Fruit fly (Drosophila melanogaster) whole organism, embryonic: ENCODE data around the gene CG17221.

Source experiments
- Bteb2 ChIP-seq: fragments of 200-800 bp; sonication (Bioruptor generic); optimal IDR thresholded peaks from 2 replicates; lab custom pipeline; 2016; ENCODE audit warnings: missing biosample characterization, missing genetic modification characterization
- CG10147 ChIP-seq: fragments of 200-800 bp; sonication (Bioruptor generic); optimal IDR thresholded peaks from 2 replicates; lab custom pipeline; 2019; ENCODE audit warnings: missing biosample characterization, mild to moderate bottlenecking, missing genetic modification characterization, moderate library complexity
- CG10209 ChIP-seq: fragments of 200-800 bp; sonication (Bioruptor generic); optimal IDR thresholded peaks from 3 replicates; lab custom pipeline; 2017; ENCODE audit warnings: missing biosample characterization, mild to moderate bottlenecking, missing genetic modification characterization, missing genetic modification reagents
- CG10366 ChIP-seq: fragments of 200-800 bp; sonication (Bioruptor generic); IDR thresholded peaks from 2 replicates; pipeline ENCODE4 v1.3.6; 2022; ENCODE audit warnings: missing biosample characterization, missing genetic modification characterization
- CG11560 ChIP-seq: fragments of 200-800 bp; sonication (Bioruptor generic); IDR thresholded peaks from 3 replicates; pipeline ENCODE4 v1.3.6; 2022; ENCODE audit warnings: missing biosample characterization, missing genetic modification characterization
- CG12659 ChIP-seq: fragments of 200-800 bp; sonication (Bioruptor generic); optimal IDR thresholded peaks from 3 replicates; lab custom pipeline; 2017; ENCODE audit warnings: mild to moderate bottlenecking, missing biosample characterization, missing genetic modification reagents, missing genetic modification characterization
- CG14050 ChIP-seq: fragments of 200-800 bp; sonication (Bioruptor generic); IDR thresholded peaks from 3 replicates; pipeline ENCODE4 v1.3.6; 2022; ENCODE audit warnings: missing biosample characterization, missing genetic modification characterization
- CG1603 ChIP-seq: fragments of 200-800 bp; sonication (Bioruptor generic); optimal IDR thresholded peaks from 2 replicates; lab custom pipeline; 2019; ENCODE audit warnings: missing biosample characterization, mild to moderate bottlenecking, missing genetic modification characterization, moderate library complexity
- CG18262 ChIP-seq: fragments of 200-800 bp; optimal IDR thresholded peaks from 3 replicates; lab custom pipeline; 2019; ENCODE audit warnings: missing biosample characterization, mild to moderate bottlenecking, missing genetic modification characterization, moderate library complexity
- CG2199 ChIP-seq: fragments of 200-800 bp; sonication (Bioruptor generic); IDR thresholded peaks from 3 replicates; pipeline ENCODE4 v1.3.6; 2022; ENCODE audit warnings: missing biosample characterization, missing genetic modification characterization
- CG2678 ChIP-seq: fragments of 200-800 bp; sonication (Bioruptor generic); optimal IDR thresholded peaks from 3 replicates; lab custom pipeline; 2019; ENCODE audit warnings: missing biosample characterization, mild to moderate bottlenecking, missing genetic modification characterization, moderate library complexity
- CG31224 ChIP-seq: fragments of 200-800 bp; sonication (Bioruptor generic); IDR thresholded peaks from 2 replicates; pipeline ENCODE4 v1.3.6; 2022; ENCODE audit warnings: missing biosample characterization, missing genetic modification characterization
- CG31441 ChIP-seq: fragments of 200-800 bp; sonication (Bioruptor generic); IDR thresholded peaks from 2 replicates; pipeline ENCODE4 v1.3.6; 2022; ENCODE audit warnings: missing biosample characterization, missing genetic modification characterization
- CG34376 ChIP-seq: fragments of 200-800 bp; sonication (Bioruptor generic); optimal IDR thresholded peaks from 2 replicates; lab custom pipeline; 2018; ENCODE audit warnings: missing biosample characterization, mild to moderate bottlenecking, missing genetic modification characterization
- CG4328 ChIP-seq: fragments of 200-800 bp; sonication (Bioruptor generic); optimal IDR thresholded peaks from 3 replicates; lab custom pipeline; 2017; ENCODE audit warnings: missing biosample characterization, missing genetic modification reagents, missing genetic modification characterization
- CG6254 ChIP-seq: fragments of 200-800 bp; sonication (Bioruptor generic); optimal IDR thresholded peaks from 3 replicates; lab custom pipeline; 2017; ENCODE audit warnings: mild to moderate bottlenecking, missing biosample characterization, missing genetic modification reagents, missing genetic modification characterization
- CG6791 ChIP-seq: fragments of 200-800 bp; sonication (Bioruptor generic); IDR thresholded peaks from 3 replicates; pipeline ENCODE4 v1.3.6; 2022; ENCODE audit warnings: missing biosample characterization, missing genetic modification characterization; ENCODE audit not compliant: partially characterized antibody
- CG6854 ChIP-seq: fragments of 200-800 bp; sonication (Bioruptor generic); optimal IDR thresholded peaks from 3 replicates; lab custom pipeline; 2017; ENCODE audit warnings: missing biosample characterization, mild to moderate bottlenecking, missing genetic modification characterization
- CG7357 ChIP-seq: fragments of 200-800 bp; sonication (Bioruptor generic); IDR thresholded peaks from 3 replicates; pipeline ENCODE4 v1.3.6; 2022; ENCODE audit warnings: missing biosample characterization, missing genetic modification characterization
- CG8765 ChIP-seq: fragments of 200-800 bp; sonication (Bioruptor generic); IDR thresholded peaks from 2 replicates; pipeline ENCODE4 v1.3.6; 2022; ENCODE audit warnings: missing biosample characterization, missing genetic modification characterization
- CG8924 ChIP-seq: fragments of 200-800 bp; optimal IDR thresholded peaks from 3 replicates; lab custom pipeline; 2019; ENCODE audit warnings: missing biosample characterization, mild to moderate bottlenecking, missing genetic modification characterization, moderate library complexity
- CG9609 ChIP-seq: fragments of 200-800 bp; sonication (Bioruptor generic); optimal IDR thresholded peaks from 3 replicates; lab custom pipeline; 2016; ENCODE audit warnings: missing biosample characterization, missing genetic modification characterization
- HLH3B ChIP-seq: fragments of 200-800 bp; sonication (Bioruptor generic); IDR thresholded peaks from 2 replicates; pipeline ENCODE4 v1.3.6; 2022; ENCODE audit warnings: missing biosample characterization, missing genetic modification characterization
- Hey ChIP-seq: fragments of 200-800 bp; sonication (Bioruptor generic); optimal IDR thresholded peaks from 3 replicates; lab custom pipeline; 2018; ENCODE audit warnings: missing biosample characterization, mild to moderate bottlenecking, missing genetic modification characterization
- HmgD ChIP-seq: fragments of 200-800 bp; sonication (Bioruptor generic); optimal IDR thresholded peaks from 3 replicates; lab custom pipeline; 2016; ENCODE audit warnings: missing biosample characterization, missing genetic modification characterization
- Hsf ChIP-seq: fragments of 200-800 bp; sonication (Bioruptor generic); optimal IDR thresholded peaks from 3 replicates; lab custom pipeline; 2016; ENCODE audit warnings: missing biosample characterization, missing genetic modification characterization
- Lhr ChIP-seq: fragments of 200-800 bp; sonication (Bioruptor generic); optimal IDR thresholded peaks from 3 replicates; lab custom pipeline; 2017; ENCODE audit warnings: mild to moderate bottlenecking, missing biosample characterization, missing genetic modification reagents, missing genetic modification characterization
- Ravus ChIP-seq: fragments of 200-800 bp; sonication (Bioruptor generic); IDR thresholded peaks from 2 replicates; pipeline ENCODE4 v1.3.6; 2022; ENCODE audit warnings: missing biosample characterization, missing genetic modification characterization
- Stat92E ChIP-seq, 3 experiments: fragments of >200 bp in 2 of 3; fragments of 200-800 bp in 1 of 3; sonication (Bioruptor generic) in 1 of 3; optimal IDR thresholded peaks; 2 replicates each; lab custom pipeline; 2017 to 2019; ENCODE audit warnings: missing biosample characterization in 3 of 3, missing genetic modification characterization in 3 of 3, mild to moderate bottlenecking in 1 of 3, moderate library complexity in 1 of 3
- al ChIP-seq: fragments of 200-800 bp; sonication (Bioruptor generic); IDR thresholded peaks from 2 replicates; pipeline ENCODE4 v1.3.6; 2022; ENCODE audit warnings: missing biosample characterization, missing genetic modification characterization
- chif ChIP-seq, 2 experiments: fragments of 200-800 bp; sonication (Bioruptor generic); optimal IDR thresholded peaks; 3 replicates each; lab custom pipeline; 2016; ENCODE audit warnings: missing biosample characterization in 2 of 2, missing genetic modification characterization in 2 of 2
- danr ChIP-seq: fragments of 200-800 bp; sonication (Bioruptor generic); IDR thresholded peaks from 2 replicates; pipeline ENCODE4 v1.3.6; 2022; ENCODE audit warnings: missing biosample characterization, missing genetic modification characterization
- ewg ChIP-seq: fragments of 200-800 bp; sonication (Bioruptor generic); optimal IDR thresholded peaks from 3 replicates; lab custom pipeline; 2017; ENCODE audit warnings: mild to moderate bottlenecking, missing biosample characterization, missing genetic modification reagents, missing genetic modification characterization
- gcm2 ChIP-seq: fragments of 200-800 bp; sonication (Bioruptor generic); optimal IDR thresholded peaks from 2 replicates; lab custom pipeline; 2016; ENCODE audit warnings: missing biosample characterization, missing genetic modification characterization
- gem ChIP-seq: fragments of 200-800 bp; sonication (Bioruptor generic); optimal IDR thresholded peaks from 2 replicates; lab custom pipeline; 2019; ENCODE audit warnings: missing biosample characterization, mild to moderate bottlenecking, missing genetic modification characterization, moderate library complexity
- gro ChIP-seq: fragments of 200-800 bp; sonication (Bioruptor generic); optimal IDR thresholded peaks from 2 replicates; lab custom pipeline; 2016; ENCODE audit warnings: missing biosample characterization, missing genetic modification characterization
- hth ChIP-seq: fragments of >200 bp; optimal IDR thresholded peaks from 2 replicates; lab custom pipeline; 2017; ENCODE audit warnings: inconsistent platforms
- kay ChIP-seq: fragments of 200-800 bp; sonication (Bioruptor generic); optimal IDR thresholded peaks from 2 replicates; lab custom pipeline; 2016; ENCODE audit warnings: missing biosample characterization, missing genetic modification characterization
- mirr ChIP-seq: fragments of 200-800 bp; sonication (Bioruptor generic); optimal IDR thresholded peaks from 3 replicates; lab custom pipeline; 2018; ENCODE audit warnings: missing biosample characterization, mild to moderate bottlenecking, missing genetic modification characterization
- onecut ChIP-seq: fragments of 200-800 bp; sonication (Bioruptor generic); IDR thresholded peaks from 2 replicates; pipeline ENCODE4 v1.3.6; 2022; ENCODE audit warnings: missing biosample characterization, missing genetic modification characterization
- otp ChIP-seq: fragments of 200-800 bp; sonication (Bioruptor generic); IDR thresholded peaks from 3 replicates; pipeline ENCODE4, ENCODE4 v1.3.6; 2022; ENCODE audit warnings: missing biosample characterization, missing genetic modification characterization
- p53 ChIP-seq: fragments of 200-800 bp; sonication (Bioruptor generic); optimal IDR thresholded peaks from 2 replicates; lab custom pipeline; 2016; ENCODE audit warnings: missing biosample characterization, missing genetic modification characterization
- phol ChIP-seq: fragments of 200-800 bp; sonication (Bioruptor generic); optimal IDR thresholded peaks from 3 replicates; lab custom pipeline; 2018; ENCODE audit warnings: missing biosample characterization, mild to moderate bottlenecking, missing genetic modification characterization, moderate library complexity
- repo ChIP-seq: fragments of 200-800 bp; sonication (Bioruptor generic); optimal IDR thresholded peaks from 2 replicates; lab custom pipeline; 2016; ENCODE audit warnings: missing biosample characterization, missing genetic modification characterization
- schlank ChIP-seq: fragments of 200-800 bp; sonication (Bioruptor generic); optimal IDR thresholded peaks from 2 replicates; lab custom pipeline; 2018; ENCODE audit warnings: missing biosample characterization, mild to moderate bottlenecking, missing genetic modification characterization
- sim ChIP-seq: fragments of 200-800 bp; sonication (Bioruptor generic); IDR thresholded peaks from 2 replicates; pipeline ENCODE4 v1.3.6; 2022; ENCODE audit warnings: missing biosample characterization, missing genetic modification characterization
- sima ChIP-seq: fragments of 200-800 bp; sonication (Bioruptor generic); optimal IDR thresholded peaks from 2 replicates; lab custom pipeline; 2016; ENCODE audit warnings: missing biosample characterization, missing genetic modification characterization
- slbo ChIP-seq: fragments of 200-800 bp; sonication (Bioruptor generic); IDR thresholded peaks from 2 replicates; pipeline ENCODE4 v1.3.6; 2022; ENCODE audit warnings: missing biosample characterization, missing genetic modification characterization
- tin ChIP-seq: fragments of 200-800 bp; sonication (Bioruptor generic); optimal IDR thresholded peaks from 3 replicates; lab custom pipeline; 2016; ENCODE audit warnings: missing biosample characterization, missing genetic modification characterization
- ttk ChIP-seq: fragments of 200-800 bp; sonication (Bioruptor generic); IDR thresholded peaks from 2 replicates; pipeline ENCODE4 v2.1.2; 2022; ENCODE audit warnings: missing biosample characterization, missing genetic modification characterization
- twi ChIP-seq: fragments of 200-800 bp; optimal IDR thresholded peaks from 2 replicates; lab custom pipeline; 2019; ENCODE audit warnings: missing biosample characterization, mild to moderate bottlenecking, missing genetic modification characterization, moderate library complexity
- z ChIP-seq: fragments of 200-800 bp; sonication (Bioruptor generic); IDR thresholded peaks from 3 replicates; pipeline ENCODE4 v1.3.6; 2022; ENCODE audit warnings: missing biosample characterization, missing genetic modification characterization

Gene CG17221

DNA sequence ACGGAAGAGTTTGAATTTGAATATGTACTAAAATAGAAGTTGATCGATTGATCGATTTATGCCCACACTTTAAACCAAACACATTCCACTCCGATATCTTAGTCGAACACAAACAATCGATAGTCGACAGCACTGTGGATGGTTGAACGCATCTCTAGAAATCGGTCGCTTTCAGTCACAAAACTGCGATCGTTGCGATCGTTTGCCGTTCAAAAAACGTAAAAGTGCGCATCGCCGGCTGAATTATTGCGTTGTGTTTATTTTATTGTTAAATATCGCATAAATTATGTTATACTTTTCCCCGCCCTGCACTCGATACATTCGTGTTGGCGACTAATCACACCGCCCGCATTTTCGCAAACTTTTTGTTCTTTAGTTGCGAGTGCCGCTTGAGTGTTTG is 40.7 kb upstream of the CG17221 start, which contains the start of gene Ccdc85 (continued):
- TF ChIP-seq CG31224 (GFP tag; lab: Robert Waterston, UW) (no peak), twi (tag; lab: Kevin White, UChicago) (no peak), ewg (no peak), chif (GFP tag; optimal IDR thresholded peaks at IDR 0.05; lab: Kevin White, UChicago) (peak in 1 of 2 experiments; percentile 24), CG1603 (tag; lab: Kevin White, UChicago) (peak; percentile 76), kay (no peak), Stat92E (GFP tag; optimal IDR thresholded peaks at IDR 0.05; lab: Kevin White, UChicago) (peak in 1 of 3 experiments; percentile 41), repo (GFP tag; lab: Kevin White, UChicago) (no peak), CG10366 (GFP tag; lab: Robert Waterston, UW) (no peak), gem (no peak), CG2678 (tag; lab: Kevin White, UChicago) (no peak), CG8765 (no peak), CG31441 (GFP tag; lab: Robert Waterston, UW) (no peak), sima (GFP tag; lab: Kevin White, UChicago) (no peak), al (GFP tag; lab: Robert Waterston, UW) (no peak), Hsf (GFP tag; lab: Kevin White, UChicago) (peak; percentile 22), CG10147 (GFP tag; lab: Kevin White, UChicago) (no peak), danr (no peak), Lhr (GFP tag; lab: Kevin White, UChicago) (peak; percentile 12), HmgD (GFP tag; lab: Kevin White, UChicago) (no peak), gro (GFP tag; lab: Kevin White, UChicago) (peak; percentile 8), mirr (GFP tag; lab: Kevin White, UChicago) (no peak), CG11560 (peak; percentile 50; the same call in 1 of the 3 replicates), CG34376 (GFP tag; lab: Kevin White, UChicago) (peak; percentile 5), CG6791 (GFP tag; lab: Robert Waterston, UW) (peak; percentile 99), sim (GFP tag; lab: Robert Waterston, UW) (no peak), HLH3B (no peak), p53 (GFP tag; lab: Kevin White, UChicago) (no peak), hth (lab: Kevin White, UChicago) (no peak), CG12659 (peak; percentile 51), CG6854 (GFP tag; lab: Kevin White, UChicago) (no peak), CG10209 (no peak), schlank (tag; lab: Kevin White, UChicago) (no peak), CG18262 (peak; percentile 7), Ravus (GFP tag; lab: Robert Waterston, UW) (no peak), onecut (GFP tag; lab: Robert Waterston, UW) (peak; percentile 10; the same call in 1 of the 2 replicates), phol (tag; lab: Kevin White, UChicago) (peak; percentile 33), slbo (0 out of 2 replicates have a peak, but pooled peaks have one; percentile 13), Bteb2 (no peak), ttk (no peak), gcm2 (GFP tag; lab: Kevin White, UChicago) (no peak), tin (GFP tag; lab: Kevin White, UChicago) (no peak), CG14050 (GFP tag; lab: Robert Waterston, UW) (no peak), CG9609 (GFP tag; lab: Kevin White, UChicago) (no peak), CG2199 (GFP tag; lab: Robert Waterston, UW) (0 out of 3 replicates have a peak, but pooled peaks have one; percentile 10), CG8924 (tag; lab: Kevin White, UChicago) (peak; percentile 51), Hey (tag; lab: Kevin White, UChicago) (no peak), z (GFP tag; lab: Robert Waterston, UW) (no peak), CG7357 (no peak), CG4328 (GFP tag; lab: Kevin White, UChicago) (no peak), otp (GFP tag; lab: Robert Waterston, UW) (no peak), CG6254 (GFP tag; lab: Kevin White, UChicago) (no peak)
